Fruit fly (Drosophila melanogaster): ENCODE data around the gene CG12502.

dm6 chr3L:833878-834277, 31.3 kb upstream of the CG12502 start, which contains the start of gene CG42553:
- TF ChIP-seq CTCF (optimal IDR thresholded peaks at IDR 0.05) (no peak), CG8478 (optimal IDR thresholded peaks at IDR 0.05) (no peak)

Data from S2 (cell line).